Fruit fly (Drosophila melanogaster) whole organism, wandering third instar larva: ENCODE measurements around the gene ec.

Experiments used
- GATAd ChIP-seq: sonication (Bioruptor generic); optimal IDR thresholded peaks from 2 replicates; lab custom pipeline; 2016; ENCODE audit warnings: missing biosample characterization, missing genetic modification characterization
- OdsH ChIP-seq: fragments of 200-800 bp; sonication (Bioruptor generic); optimal IDR thresholded peaks from 2 replicates; lab custom pipeline; 2016; ENCODE audit warnings: missing biosample characterization, mild to moderate bottlenecking, missing genetic modification characterization
- psq ChIP-seq: fragments of 200-800 bp; sonication (Bioruptor generic); optimal IDR thresholded peaks from 3 replicates; lab custom pipeline; 2017; ENCODE audit warnings: missing biosample characterization, mild to moderate bottlenecking, missing genetic modification characterization, moderate library complexity
- sv ChIP-seq: fragments of 200-800 bp; sonication (Bioruptor generic); optimal IDR thresholded peaks from 3 replicates; lab custom pipeline; 2016; ENCODE audit warnings: missing biosample characterization, missing genetic modification characterization

DNA sequence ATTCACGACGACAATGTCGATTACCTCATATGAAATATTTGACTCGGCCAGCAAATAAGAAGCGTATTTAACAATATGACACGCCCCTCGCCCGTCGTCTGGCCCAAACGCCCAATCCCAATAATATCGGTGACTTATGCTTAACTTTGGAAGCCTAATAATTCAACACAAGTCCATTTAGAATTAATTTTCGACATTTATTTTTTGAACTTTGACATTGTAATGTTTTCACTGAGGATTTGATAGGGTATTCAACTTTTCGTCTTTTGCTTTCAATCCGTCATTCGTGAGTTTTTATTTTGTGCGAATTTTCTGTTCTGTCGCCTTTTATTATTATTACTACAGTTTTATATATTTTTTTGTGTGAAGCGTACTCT, 39.1 kb upstream of the ec start:
- TF ChIP-seq OdsH (GFP tag; lab: Kevin White, UChicago) (peak; percentile 43), psq (GFP tag; lab: Kevin White, UChicago) (no peak), GATAd (GFP tag; lab: Kevin White, UChicago) (no peak), sv (GFP tag; lab: Kevin White, UChicago) (no peak)
